Worm (Caenorhabditis elegans) whole organism, L3 larva: ENCODE results near the gene C54F6.3.

Source experiments
- R02D3.7 ChIP-seq: fragments of 150-350 bp; optimal IDR thresholded peaks from 2 replicates; lab custom pipeline; 2014; ENCODE audit warnings: missing biosample characterization, missing genetic modification characterization
- ZK546.5 ChIP-seq: sonication (generic microtip); optimal IDR thresholded peaks from 2 replicates; lab custom pipeline; 2017; ENCODE audit warnings: missing biosample characterization, missing genetic modification characterization
- aly-2 ChIP-seq: fragments of 150-350 bp; optimal IDR thresholded peaks from 2 replicates; lab custom pipeline; 2014; ENCODE audit warnings: missing biosample characterization, missing genetic modification characterization
- ceh-16 ChIP-seq: sonication (generic microtip); optimal IDR thresholded peaks from 2 replicates; lab custom pipeline; 2017; ENCODE audit warnings: missing biosample characterization, missing genetic modification characterization
- ceh-28 ChIP-seq: fragments of 150-350 bp; optimal IDR thresholded peaks from 2 replicates; lab custom pipeline; 2014; ENCODE audit warnings: missing biosample characterization, missing genetic modification reagents, missing genetic modification characterization
- ceh-82 ChIP-seq: fragments of 150-350 bp; optimal IDR thresholded peaks from 2 replicates; lab custom pipeline; 2014; ENCODE audit warnings: missing biosample characterization, missing genetic modification characterization
- egl-5 ChIP-seq: fragments of 150-350 bp; optimal IDR thresholded peaks from 2 replicates; lab custom pipeline; 2017; ENCODE audit warnings: missing biosample characterization, missing genetic modification reagents, missing genetic modification characterization, inconsistent platforms
- elt-1 ChIP-seq: fragments of 150-350 bp; optimal IDR thresholded peaks from 2 replicates; lab custom pipeline; 2014; ENCODE audit warnings: missing biosample characterization, missing genetic modification characterization
- elt-2 ChIP-seq: sonication (generic microtip); optimal IDR thresholded peaks from 2 replicates; lab custom pipeline; 2016; ENCODE audit warnings: missing genetic modification reagents, mild to moderate bottlenecking, missing genetic modification characterization, missing compliant biosample characterization
- eor-1 ChIP-seq, 2 experiments: fragments of 150-350 bp; optimal IDR thresholded peaks; 2 replicates each; lab custom pipeline; 2014 to 2018; ENCODE audit warnings: missing biosample characterization in 2 of 2, missing genetic modification characterization in 2 of 2
- fkh-10 ChIP-seq: sonication (generic microtip); optimal IDR thresholded peaks from 2 replicates; lab custom pipeline; 2017; ENCODE audit warnings: missing biosample characterization, missing genetic modification reagents, missing genetic modification characterization
- fos-1 ChIP-seq: fragments of 150-350 bp; optimal IDR thresholded peaks from 2 replicates; lab custom pipeline; 2014; ENCODE audit warnings: missing biosample characterization, missing genetic modification characterization
- hmg-11 ChIP-seq: sonication (generic microtip); optimal IDR thresholded peaks from 2 replicates; lab custom pipeline; 2016; ENCODE audit warnings: missing genetic modification characterization, missing compliant biosample characterization
- jun-1 ChIP-seq: fragments of 150-350 bp; optimal IDR thresholded peaks from 2 replicates; lab custom pipeline; 2014; ENCODE audit warnings: missing biosample characterization, missing genetic modification reagents, missing genetic modification characterization
- lin-15B ChIP-seq: fragments of 150-350 bp; optimal IDR thresholded peaks from 2 replicates; lab custom pipeline; 2014; ENCODE audit warnings: missing biosample characterization, missing genetic modification characterization
- lin-39 ChIP-seq: fragments of 150-350 bp; optimal IDR thresholded peaks from 2 replicates; lab custom pipeline; 2018; ENCODE audit warnings: missing biosample characterization, missing genetic modification reagents, missing genetic modification characterization
- lsy-12 ChIP-seq: sonication (generic microtip); optimal IDR thresholded peaks from 2 replicates; lab custom pipeline; 2016; ENCODE audit warnings: mild to moderate bottlenecking, missing genetic modification characterization, missing compliant biosample characterization
- nfya-1 ChIP-seq: sonication (generic microtip); optimal IDR thresholded peaks from 2 replicates; lab custom pipeline; 2017; ENCODE audit warnings: missing genetic modification characterization, mild to moderate bottlenecking, missing compliant biosample characterization, antibody characterized with exemption, moderate library complexity; ENCODE audit not compliant: insufficient read depth
- nhr-11 ChIP-seq: fragments of 150-350 bp; optimal IDR thresholded peaks from 2 replicates; lab custom pipeline; 2014; ENCODE audit warnings: missing biosample characterization, missing genetic modification characterization
- nhr-12 ChIP-seq: fragments of 150-350 bp; optimal IDR thresholded peaks from 2 replicates; lab custom pipeline; 2014; ENCODE audit warnings: missing biosample characterization, missing genetic modification characterization
- nhr-23 ChIP-seq: fragments of 150-350 bp; optimal IDR thresholded peaks from 2 replicates; lab custom pipeline; 2014; ENCODE audit warnings: missing biosample characterization, missing genetic modification reagents, missing genetic modification characterization
- nhr-237 ChIP-seq: fragments of 150-350 bp; optimal IDR thresholded peaks from 2 replicates; lab custom pipeline; 2014; ENCODE audit warnings: missing biosample characterization, missing genetic modification characterization
- nhr-25 ChIP-seq: sonication (generic microtip); optimal IDR thresholded peaks from 2 replicates; lab custom pipeline; 2017; ENCODE audit warnings: missing biosample characterization, missing genetic modification characterization
- nhr-43 ChIP-seq: sonication (generic microtip); optimal IDR thresholded peaks from 2 replicates; lab custom pipeline; 2016; ENCODE audit warnings: mild to moderate bottlenecking, missing genetic modification characterization, missing compliant biosample characterization; ENCODE audit not compliant: poor library complexity, severe bottlenecking
- nhr-67 ChIP-seq: fragments of 150-350 bp; optimal IDR thresholded peaks from 2 replicates; lab custom pipeline; 2014; ENCODE audit warnings: missing biosample characterization, missing genetic modification characterization
- nhr-77 ChIP-seq: fragments of 150-350 bp; optimal IDR thresholded peaks from 2 replicates; lab custom pipeline; 2014; ENCODE audit warnings: missing biosample characterization, missing genetic modification characterization
- pha-4 ChIP-seq: fragments of 150-350 bp; optimal IDR thresholded peaks from 2 replicates; lab custom pipeline; 2014; ENCODE audit warnings: missing biosample characterization, missing genetic modification reagents, missing genetic modification characterization
- pqm-1 ChIP-seq: fragments of 150-350 bp; optimal IDR thresholded peaks from 2 replicates; lab custom pipeline; 2017; ENCODE audit warnings: missing biosample characterization, missing genetic modification characterization, inconsistent platforms
- snpc-4 ChIP-seq: fragments of 150-350 bp; optimal IDR thresholded peaks from 2 replicates; lab custom pipeline; 2014; ENCODE audit warnings: missing biosample characterization, missing genetic modification characterization
- tbx-2 ChIP-seq: sonication (generic microtip); optimal IDR thresholded peaks from 2 replicates; lab custom pipeline; 2016; ENCODE audit warnings: mild to moderate bottlenecking, missing genetic modification characterization, missing compliant biosample characterization
- ztf-11 ChIP-seq: fragments of 150-350 bp; optimal IDR thresholded peaks from 2 replicates; lab custom pipeline; 2014; ENCODE audit warnings: missing biosample characterization, missing genetic modification characterization
- ztf-4 ChIP-seq: fragments of 150-350 bp; optimal IDR thresholded peaks from 2 replicates; lab custom pipeline; 2014; ENCODE audit warnings: missing biosample characterization, missing genetic modification characterization

C54F6.3 gene

DNA sequence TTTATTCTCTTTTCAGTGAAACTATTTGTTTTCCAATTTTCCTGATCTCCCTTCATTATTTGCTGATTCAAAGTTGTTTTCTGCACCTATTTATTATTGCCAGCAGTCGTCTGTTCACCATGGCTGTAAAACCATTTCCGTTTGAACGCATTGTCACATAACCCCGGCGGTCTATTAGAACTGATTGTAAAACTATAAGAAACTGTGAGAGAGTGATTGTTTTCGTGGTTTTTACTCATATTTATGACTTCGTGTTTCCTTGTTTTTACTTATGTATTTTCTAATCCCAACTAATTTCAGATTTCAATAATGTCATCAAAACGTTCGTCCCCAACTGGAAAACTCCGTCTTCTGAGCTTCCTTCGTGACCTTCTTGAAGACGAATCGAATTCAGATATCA, 29.9 kb downstream of the C54F6.3 start, which contains the start of gene F19F10.1:
Gene F19F10.1, plus strand, starts transcription at position 301 of the 400 bp plus-strand sequence.
- no peak for TF ChIP-seq fkh-10 (GFP tag; lab: Kevin White, UChicago)
- TF ChIP-seq nhr-67 (tag; lab: Kevin White, UChicago): no peak

ce11 chrV:7570290-7570689, 37.2 kb downstream of the C54F6.3 start, which contains the start of gene clec-212:
Gene clec-212, minus strand, starts transcription at chrV:7570390.
- TF ChIP-seq nhr-43 (tag; lab: Kevin White, UChicago): no peak
- TF ChIP-seq eor-1 (tag; optimal IDR thresholded peaks at IDR 0.05; lab: Kevin White, UChicago): no peak
- TF ChIP-seq fkh-10 (GFP tag; lab: Kevin White, UChicago): no peak
- TF ChIP-seq lsy-12 (tag; lab: Kevin White, UChicago): no peak
- TF ChIP-seq, all 47 proteins: peak for 0

- no peak for TF ChIP-seq nhr-11
- no peak for TF ChIP-seq ZK546.5 (tag; lab: Kevin White, UChicago)
- TF ChIP-seq nhr-25 (tag; lab: Kevin White, UChicago): no peak
- no peak for TF ChIP-seq ztf-11
- TF ChIP-seq nhr-237: no peak
- TF ChIP-seq lin-39 (tag; lab: Kevin White, UChicago): no peak
- no peak for TF ChIP-seq ceh-82 (tag; lab: Kevin White, UChicago)
- no peak for TF ChIP-seq lsy-12 (tag; lab: Kevin White, UChicago)
- no peak for TF ChIP-seq nhr-23
- TF ChIP-seq elt-1: no peak
- no peak for TF ChIP-seq aly-2 (tag; lab: Kevin White, UChicago)
- TF ChIP-seq ztf-4 (tag; lab: Kevin White, UChicago): no peak
- no peak for TF ChIP-seq snpc-4 (tag; lab: Kevin White, UChicago)
- no peak for TF ChIP-seq fos-1
- TF ChIP-seq nhr-12: no peak
- no peak for TF ChIP-seq nhr-77 (tag; lab: Kevin White, UChicago)
Observed at ce11 chrV:7570955-7571354, 37.9 kb downstream of the C54F6.3 start, which contains the start of gene F19F10.14. Gene F19F10.14, minus strand, starts transcription at chrV:7571055.

- TF ChIP-seq nhr-25 (tag; lab: Kevin White, UChicago) (peak; percentile 38), nhr-23 (peak; percentile 76), jun-1 (tag; lab: Kevin White, UChicago) (peak; percentile 14), nfya-1 (no peak), R02D3.7 (tag; lab: Kevin White, UChicago) (peak; percentile 11), lin-15B (tag; lab: Kevin White, UChicago) (peak; percentile 77), nhr-77 (tag; lab: Kevin White, UChicago) (no peak), tbx-2 (peak; percentile 7), snpc-4 (tag; lab: Kevin White, UChicago) (peak; percentile 83), lin-39 (tag; lab: Kevin White, UChicago) (no peak), elt-2 (peak; percentile 7), hmg-11 (peak; percentile 18), pha-4 (tag; lab: Kevin White, UChicago) (peak; percentile 67), elt-1 (no peak)
Observed at ce11 chrV:7575563-7575962, 42.5 kb downstream of the C54F6.3 start, which contains the start of the genes snu-66 and ints-9. Gene snu-66, minus strand, starts transcription at chrV:7575670. Gene ints-9, plus strand, starts transcription at chrV:7575802.

DNA sequence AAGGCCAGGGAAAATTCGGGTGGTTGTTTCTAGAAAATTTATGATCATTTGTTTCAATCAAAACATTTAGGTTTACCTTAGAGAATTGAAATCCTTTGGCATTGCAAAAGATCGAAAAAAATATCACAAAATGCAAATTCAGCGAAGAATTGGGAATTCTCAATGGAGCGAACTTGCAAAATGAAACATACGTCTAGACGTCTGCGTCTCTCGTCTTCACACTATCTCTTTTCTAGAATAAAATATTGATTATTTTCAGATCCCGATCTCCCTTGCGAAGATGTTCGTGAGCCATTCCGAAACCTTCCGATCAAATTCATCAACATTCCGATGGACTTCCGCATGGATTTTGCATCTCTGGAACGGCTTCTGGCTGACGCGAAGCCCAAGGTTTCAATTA, 47.3 kb downstream of the C54F6.3 start, which contains the start of gene ets-6:
Gene ets-6, minus strand, starts transcription at position 169 of the 400 bp plus-strand sequence.
- TF ChIP-seq ceh-16 (tag; lab: Kevin White, UChicago) (no peak), nhr-43 (tag; lab: Kevin White, UChicago) (no peak), nhr-25 (tag; lab: Kevin White, UChicago) (peak; percentile 32), nhr-12 (no peak), lin-15B (tag; lab: Kevin White, UChicago) (peak; percentile 73), R02D3.7 (tag; lab: Kevin White, UChicago) (peak; percentile 31), snpc-4 (tag; lab: Kevin White, UChicago) (peak; percentile 45), ceh-28 (tag; lab: Kevin White, UChicago) (peak; percentile 85), hmg-11 (peak; percentile 46), pha-4 (tag; lab: Kevin White, UChicago) (peak; percentile 69), nhr-23 (peak; percentile 61), pqm-1 (tag; lab: Kevin White, UChicago) (peak; percentile 23), nfya-1 (peak; percentile 61), egl-5 (peak; percentile 18)
